Worm (Caenorhabditis elegans) whole organism, late embryonic: ENCODE data around the gene spp-10.

ENCODE experiments used
- K02D7.2 ChIP-seq: sonication (generic microtip); optimal IDR thresholded peaks from 2 replicates; lab custom pipeline; 2017; ENCODE audit warnings: mild to moderate bottlenecking, missing genetic modification characterization, missing compliant biosample characterization
- ama-1 ChIP-seq: fragments of 150-350 bp; optimal IDR thresholded peaks from 2 replicates; lab custom pipeline; 2014
- ceh-2 ChIP-seq: sonication (generic microtip); optimal IDR thresholded peaks from 2 replicates; lab custom pipeline; 2016; ENCODE audit warnings: missing genotype, missing genetic modification characterization, missing compliant biosample characterization
- ceh-45 ChIP-seq: fragments of 200-800 bp; sonication (Bioruptor generic); IDR thresholded peaks from 2 replicates; pipeline ENCODE4 v1.3.6; 2022; ENCODE audit warnings: missing genetic modification reagents, missing genetic modification characterization, missing compliant biosample characterization
- ceh-6 ChIP-seq: fragments of 200-800 bp; sonication (Bioruptor generic); optimal IDR thresholded peaks from 2 replicates; lab custom pipeline; 2018; ENCODE audit warnings: mild to moderate bottlenecking, missing genetic modification characterization, missing compliant biosample characterization
- dmd-4 ChIP-seq: sonication (generic microtip); optimal IDR thresholded peaks from 2 replicates; lab custom pipeline; 2016; ENCODE audit warnings: borderline replicate concordance, missing genetic modification characterization, missing compliant biosample characterization
- fkh-10 ChIP-seq: fragments of 150-350 bp; optimal IDR thresholded peaks from 2 replicates; lab custom pipeline; 2014; ENCODE audit warnings: missing biosample characterization, missing genetic modification reagents, missing genetic modification characterization
- fkh-6 ChIP-seq: sonication (generic microtip); optimal IDR thresholded peaks from 2 replicates; lab custom pipeline; 2016; ENCODE audit warnings: missing genetic modification characterization, missing compliant biosample characterization
- mec-3 ChIP-seq: sonication (generic microtip); optimal IDR thresholded peaks from 2 replicates; lab custom pipeline; 2016; ENCODE audit warnings: borderline replicate concordance, missing genetic modification characterization, missing compliant biosample characterization
- pag-3 ChIP-seq: sonication (generic microtip); optimal IDR thresholded peaks from 2 replicates; lab custom pipeline; 2016; ENCODE audit warnings: missing compliant biosample characterization, missing genetic modification characterization, borderline replicate concordance
- ttx-3 ChIP-seq: sonication (generic microtip); optimal IDR thresholded peaks from 2 replicates; lab custom pipeline; 2016; ENCODE audit warnings: missing genetic modification reagents, missing genetic modification characterization, missing compliant biosample characterization
- unc-55 ChIP-seq: sonication (generic microtip); optimal IDR thresholded peaks from 2 replicates; lab custom pipeline; 2017; ENCODE audit warnings: missing biosample characterization, missing genetic modification reagents, missing genetic modification characterization
- unc-86 ChIP-seq: sonication (generic microtip); optimal IDR thresholded peaks from 2 replicates; lab custom pipeline; 2016; ENCODE audit warnings: missing genetic modification characterization, missing compliant biosample characterization

ce11 chrIV:8428492-8428891, 48.5 kb upstream of the spp-10 start:
- TF ChIP-seq unc-86 (tag; lab: Kevin White, UChicago), result no peak
- TF ChIP-seq ama-1, result peak; percentile 96
- no peak for TF ChIP-seq ceh-6 (GFP tag; lab: Kevin White, UChicago)
- no peak for TF ChIP-seq pag-3 (tag; lab: Kevin White, UChicago)
- no peak for TF ChIP-seq dmd-4 (tag; lab: Kevin White, UChicago)
- no peak for TF ChIP-seq ttx-3 (tag; lab: Kevin White, UChicago)
- peak; percentile 22 for TF ChIP-seq K02D7.2 (tag; lab: Kevin White, UChicago)
- TF ChIP-seq ceh-45 (GFP tag; lab: Robert Waterston, UW), result no peak
- TF ChIP-seq unc-55, result peak; percentile 5
- TF ChIP-seq fkh-10 (GFP tag; lab: Kevin White, UChicago), result no peak
- no peak for TF ChIP-seq fkh-6 (tag; lab: Kevin White, UChicago)
- TF ChIP-seq mec-3, result no peak
- TF ChIP-seq ceh-2 (tag; lab: Kevin White, UChicago), result no peak
